Worm (Caenorhabditis elegans) whole organism, L4 larva: Measurements from ENCODE around the gene C18D4.12.

Experiments
- D1046.2 ChIP-seq: fragments of 200-800 bp; sonication (Bioruptor generic); IDR thresholded peaks from 2 replicates; pipeline ENCODE4 v1.3.6; 2022; ENCODE audit warnings: missing genetic modification characterization, missing compliant biosample characterization
- F37D6.2 ChIP-seq: sonication (generic microtip); optimal IDR thresholded peaks from 2 replicates; lab custom pipeline; 2016; ENCODE audit warnings: mild to moderate bottlenecking, missing genetic modification characterization, missing compliant biosample characterization
- F49E8.2 ChIP-seq: sonication (generic microtip); optimal IDR thresholded peaks from 2 replicates; lab custom pipeline; 2016; ENCODE audit warnings: missing compliant biosample characterization, mild to moderate bottlenecking, missing genetic modification characterization, borderline replicate concordance
- T26A8.4 ChIP-seq: fragments of 200-800 bp; sonication (Bioruptor generic); IDR thresholded peaks from 2 replicates; pipeline ENCODE4 v1.3.6; 2022; ENCODE audit warnings: missing genetic modification characterization, missing compliant biosample characterization
- Y5F2A.4 ChIP-seq: fragments of 200-800 bp; sonication (Bioruptor generic); optimal IDR thresholded peaks from 2 replicates; lab custom pipeline; 2018; ENCODE audit warnings: mild to moderate bottlenecking, missing genetic modification characterization, missing compliant biosample characterization
- Y75B8A.6 ChIP-seq: fragments of 200-800 bp; sonication (Bioruptor generic); IDR thresholded peaks from 2 replicates; pipeline ENCODE4 v1.3.6; 2022; ENCODE audit warnings: missing genetic modification reagents, missing genetic modification characterization, missing compliant biosample characterization
- ZK337.2 ChIP-seq: fragments of 200-800 bp; sonication (Bioruptor generic); IDR thresholded peaks from 2 replicates; pipeline ENCODE4 v1.3.6; 2022; ENCODE audit warnings: missing genetic modification reagents, missing genetic modification characterization, missing compliant biosample characterization
- aha-1 ChIP-seq: fragments of 150-350 bp; peaks from one replicate; lab custom pipeline; 2014; ENCODE audit warnings: missing biosample characterization, missing genetic modification characterization
- ama-1 ChIP-seq: fragments of 150-350 bp; optimal IDR thresholded peaks from 2 replicates; lab custom pipeline; 2014; ENCODE audit warnings: inconsistent platforms, mixed read lengths
- ceh-20 ChIP-seq: fragments of 200-800 bp; sonication (Bioruptor generic); IDR thresholded peaks from 2 replicates; pipeline ENCODE4 v1.3.6; 2022; ENCODE audit warnings: missing genetic modification reagents, missing genetic modification characterization, missing compliant biosample characterization
- ceh-28 ChIP-seq: fragments of 150-350 bp; optimal IDR thresholded peaks from 2 replicates; lab custom pipeline; 2014; ENCODE audit warnings: missing biosample characterization, missing genetic modification reagents, missing genetic modification characterization
- ceh-32 ChIP-seq: sonication (generic microtip); optimal IDR thresholded peaks from 2 replicates; lab custom pipeline; 2016; ENCODE audit warnings: mild to moderate bottlenecking, missing genetic modification characterization, missing compliant biosample characterization; ENCODE audit not compliant: poor library complexity
- ceh-44 ChIP-seq: fragments of 200-800 bp; sonication (Bioruptor generic); IDR thresholded peaks from 2 replicates; pipeline ENCODE4 v1.3.6; 2022; ENCODE audit warnings: missing genetic modification reagents, missing genetic modification characterization, missing compliant biosample characterization
- ceh-82 ChIP-seq: sonication (generic microtip); optimal IDR thresholded peaks from 2 replicates; lab custom pipeline; 2017; ENCODE audit warnings: missing biosample characterization, missing genetic modification characterization
- ctbp-1 ChIP-seq: fragments of 200-800 bp; sonication (Bioruptor generic); IDR thresholded peaks from 2 replicates; pipeline ENCODE4 v1.3.6; 2022; ENCODE audit warnings: missing genetic modification reagents, missing genetic modification characterization, missing compliant biosample characterization
- daf-19 ChIP-seq: fragments of 200-800 bp; sonication (Bioruptor generic); conservative IDR thresholded peaks from 2 replicates; pipeline ENCODE4 v1.3.6; 2022; ENCODE audit warnings: missing genetic modification characterization, missing compliant biosample characterization
- egl-27 ChIP-seq: sonication (generic microtip); optimal IDR thresholded peaks from 3 replicates; lab custom pipeline; 2017; ENCODE audit warnings: missing biosample characterization, missing genetic modification reagents, missing genetic modification characterization
- fkh-10 ChIP-seq: fragments of 150-350 bp; optimal IDR thresholded peaks from 2 replicates; lab custom pipeline; 2014; ENCODE audit warnings: missing biosample characterization, missing genetic modification reagents, missing genetic modification characterization
- lin-15B ChIP-seq: fragments of 150-350 bp; sonication (generic microtip); optimal IDR thresholded peaks from 3 replicates; lab custom pipeline; 2014; ENCODE audit warnings: missing biosample characterization, missing genetic modification characterization
- lin-29 ChIP-seq: fragments of 200-800 bp; sonication (Bioruptor generic); IDR thresholded peaks from 2 replicates; pipeline ENCODE4 v1.3.6; 2022; ENCODE audit warnings: missing genetic modification reagents, missing genetic modification characterization, missing compliant biosample characterization
- lir-3 ChIP-seq: sonication (generic microtip); optimal IDR thresholded peaks from 2 replicates; lab custom pipeline; 2016; ENCODE audit warnings: mild to moderate bottlenecking, missing genetic modification characterization, missing compliant biosample characterization
- madf-5 ChIP-seq, 2 experiments: fragments of 200-800 bp; sonication (Bioruptor generic); IDR thresholded peaks; 2 replicates each; pipeline ENCODE4 v1.3.6; 2022; ENCODE audit warnings: missing compliant biosample characterization in 2 of 2, missing genetic modification characterization in 2 of 2
- mdl-1 ChIP-seq, 2 experiments: fragments of 150-350 bp in 1 of 2; sonication (generic microtip) in 1 of 2; optimal IDR thresholded peaks; 2 replicates each; lab custom pipeline; 2014 to 2017; ENCODE audit warnings: missing biosample characterization in 2 of 2, missing genetic modification characterization in 2 of 2
- mxl-3 ChIP-seq: fragments of 200-800 bp; sonication (Bioruptor generic); optimal IDR thresholded peaks from 2 replicates; lab custom pipeline; 2018; ENCODE audit warnings: mild to moderate bottlenecking, missing genetic modification characterization, missing compliant biosample characterization
- nhr-10 ChIP-seq: fragments of 150-350 bp; optimal IDR thresholded peaks from 2 replicates; lab custom pipeline; 2014; ENCODE audit warnings: missing biosample characterization, missing genetic modification characterization
- nhr-102 ChIP-seq: sonication (generic microtip); optimal IDR thresholded peaks from 2 replicates; lab custom pipeline; 2016; ENCODE audit warnings: mild to moderate bottlenecking, missing genetic modification characterization, moderate library complexity, missing compliant biosample characterization
- nhr-48 ChIP-seq: sonication (generic microtip); optimal IDR thresholded peaks from 2 replicates; lab custom pipeline; 2016; ENCODE audit warnings: mild to moderate bottlenecking, missing genetic modification characterization, missing compliant biosample characterization
- nhr-76 ChIP-seq: fragments of 150-350 bp; optimal IDR thresholded peaks from 2 replicates; lab custom pipeline; 2014; ENCODE audit warnings: missing biosample characterization, missing genetic modification characterization
- pha-4 ChIP-seq, 2 experiments: fragments of 150-350 bp in 1 of 2; fragments of 200-800 bp in 1 of 2; sonication (Bioruptor generic) in 1 of 2; IDR thresholded peaks in 1 of 2; optimal IDR thresholded peaks in 1 of 2; 2 replicates each; pipeline versions ENCODE4 v1.3.6 to Lab custom; 2014 to 2022; ENCODE audit warnings: missing genetic modification characterization in 2 of 2, missing genetic modification reagents in 2 of 2, missing biosample characterization in 1 of 2, missing compliant biosample characterization in 1 of 2
- pqm-1 ChIP-seq: sonication (generic microtip); optimal IDR thresholded peaks from 2 replicates; lab custom pipeline; 2017; ENCODE audit warnings: missing biosample characterization, missing genetic modification characterization
- skn-1 ChIP-seq: fragments of 150-350 bp; optimal IDR thresholded peaks from 2 replicates; lab custom pipeline; 2014; ENCODE audit warnings: missing biosample characterization, missing genetic modification characterization
- spr-1 ChIP-seq: sonication (generic microtip); optimal IDR thresholded peaks from 2 replicates; lab custom pipeline; 2016; ENCODE audit warnings: mild to moderate bottlenecking, missing genetic modification characterization, missing compliant biosample characterization
- spr-3 ChIP-seq: fragments of 200-800 bp; sonication (Bioruptor generic); optimal IDR thresholded peaks from 2 replicates; lab custom pipeline; 2018; ENCODE audit warnings: mild to moderate bottlenecking, missing genetic modification characterization, missing compliant biosample characterization
- tag-97 ChIP-seq: fragments of 200-800 bp; sonication (Bioruptor generic); IDR thresholded peaks from 2 replicates; pipeline ENCODE4 v1.3.6; 2022; ENCODE audit warnings: missing genetic modification characterization, missing compliant biosample characterization
- unc-39 ChIP-seq: sonication (generic microtip); optimal IDR thresholded peaks from 2 replicates; lab custom pipeline; 2017; ENCODE audit warnings: missing biosample characterization, missing genetic modification characterization
- unc-62 ChIP-seq, 3 experiments: fragments of 150-350 bp in 1 of 3; sonication (generic microtip); optimal IDR thresholded peaks in 2 of 3; peaks in 1 of 3; 1 replicate in 1 of 3; 2 replicates in 2 of 3; lab custom pipeline; 2014 to 2017; ENCODE audit warnings: missing biosample characterization in 3 of 3, missing genetic modification characterization in 3 of 3, missing genetic modification reagents in 3 of 3, missing genotype in 1 of 3
- zag-1 ChIP-seq: fragments of 150-350 bp; optimal IDR thresholded peaks from 2 replicates; lab custom pipeline; 2014; ENCODE audit warnings: missing biosample characterization, missing genetic modification characterization
- zfp-2 ChIP-seq: sonication (generic microtip); optimal IDR thresholded peaks from 2 replicates; lab custom pipeline; 2016; ENCODE audit warnings: mild to moderate bottlenecking, missing genetic modification characterization, missing compliant biosample characterization
- zfp-3 ChIP-seq: fragments of 200-800 bp; sonication (Bioruptor generic); conservative IDR thresholded peaks from 2 replicates; pipeline ENCODE4 v1.3.6; 2022; ENCODE audit warnings: missing genetic modification reagents, missing genetic modification characterization, missing compliant biosample characterization

C18D4.12 gene

DNA sequence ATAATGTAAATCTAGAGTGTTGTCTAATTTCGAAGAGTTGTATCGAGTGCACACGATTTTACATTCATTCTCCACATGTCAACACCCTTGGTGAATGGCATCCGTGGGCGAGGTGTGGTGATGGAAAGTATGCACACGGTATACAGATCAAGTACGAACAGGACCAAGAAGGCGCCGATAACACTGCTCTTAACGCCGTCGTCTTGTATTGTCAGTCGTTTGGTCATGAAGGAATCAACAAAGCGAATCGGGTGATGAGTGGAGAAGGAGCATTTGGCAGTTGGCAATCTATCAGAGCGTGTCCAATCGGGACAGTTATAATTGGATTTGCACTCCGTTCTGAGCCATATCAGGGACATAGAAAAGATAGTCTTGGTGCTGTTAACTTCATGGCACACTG is 2.8 kb upstream of the C18D4.12 start:
- TF ChIP-seq unc-62 (GFP tag; optimal IDR thresholded peaks at IDR 0.05 in 1 of 2; lab: Kevin White, UChicago): peak in 1 of 2 experiments; percentile 68
- no peak for TF ChIP-seq unc-62 (tag; optimal IDR thresholded peaks at IDR 0.05; lab: Kevin White, UChicago)
- peak; percentile 67 for TF ChIP-seq aha-1 (tag; lab: Kevin White, UChicago)
- no peak for TF ChIP-seq pha-4 (GFP tag; IDR thresholded peaks at IDR 0.05; lab: Robert Waterston, UW)
- TF ChIP-seq pha-4 (tag; optimal IDR thresholded peaks at IDR 0.05; lab: Kevin White, UChicago): no peak
- TF ChIP-seq, all 104 proteins: peak for 2

DNA sequence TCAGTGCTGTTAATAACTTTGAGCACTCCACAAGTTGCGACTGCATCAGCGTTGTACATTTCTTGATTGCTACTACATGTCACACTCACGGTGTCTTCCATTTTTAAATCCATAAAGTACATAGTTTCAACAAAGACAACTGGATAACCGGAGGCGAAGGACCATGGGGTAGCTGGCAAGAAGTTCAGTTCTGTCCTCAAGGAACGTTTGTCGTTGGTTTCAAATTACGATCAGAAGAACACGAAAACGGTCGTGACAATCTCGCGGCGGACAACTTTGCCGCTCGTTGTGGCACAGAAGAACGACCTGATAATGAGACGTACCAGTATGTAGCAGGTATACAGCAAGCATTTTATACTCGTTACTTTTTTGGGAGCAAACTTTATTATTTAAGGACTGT is 2.3 kb upstream of the C18D4.12 start, which contains the start of gene C18D4.3:
Gene C18D4.3, minus strand, starts transcription at position 101 of the 400 bp plus-strand sequence.
- no peak for TF ChIP-seq nhr-10
- no peak for TF ChIP-seq mdl-1 (tag; optimal IDR thresholded peaks at IDR 0.05; lab: Kevin White, UChicago)
- TF ChIP-seq ZK337.2 (GFP tag; lab: Robert Waterston, UW): no peak
- no peak for TF ChIP-seq nhr-76 (tag; lab: Kevin White, UChicago)
- no peak for TF ChIP-seq ctbp-1 (GFP tag; lab: Robert Waterston, UW)
- TF ChIP-seq fkh-10 (GFP tag; lab: Kevin White, UChicago): no peak
- TF ChIP-seq ceh-44: no peak
- TF ChIP-seq lin-29 (GFP tag; lab: Robert Waterston, UW): no peak
- no peak for TF ChIP-seq ceh-28 (tag; lab: Kevin White, UChicago)
- TF ChIP-seq spr-1 (tag; lab: Kevin White, UChicago): no peak
- TF ChIP-seq mxl-3 (GFP tag; lab: Kevin White, UChicago): no peak
- TF ChIP-seq ceh-82 (tag; lab: Kevin White, UChicago): no peak
- TF ChIP-seq lin-15B (tag; lab: Kevin White, UChicago): no peak
- no peak for TF ChIP-seq D1046.2 (GFP tag; lab: Robert Waterston, UW)
- TF ChIP-seq unc-39 (tag; lab: Kevin White, UChicago): no peak
- no peak for TF ChIP-seq pha-4 (GFP tag; IDR thresholded peaks at IDR 0.05; lab: Robert Waterston, UW)
- no peak for TF ChIP-seq pha-4 (tag; optimal IDR thresholded peaks at IDR 0.05; lab: Kevin White, UChicago)
- no peak for TF ChIP-seq pqm-1 (tag; lab: Kevin White, UChicago)
- no peak for TF ChIP-seq nhr-102 (tag; lab: Kevin White, UChicago)
- TF ChIP-seq spr-3 (GFP tag; lab: Kevin White, UChicago): no peak
- TF ChIP-seq nhr-48 (tag; lab: Kevin White, UChicago): no peak

DNA sequence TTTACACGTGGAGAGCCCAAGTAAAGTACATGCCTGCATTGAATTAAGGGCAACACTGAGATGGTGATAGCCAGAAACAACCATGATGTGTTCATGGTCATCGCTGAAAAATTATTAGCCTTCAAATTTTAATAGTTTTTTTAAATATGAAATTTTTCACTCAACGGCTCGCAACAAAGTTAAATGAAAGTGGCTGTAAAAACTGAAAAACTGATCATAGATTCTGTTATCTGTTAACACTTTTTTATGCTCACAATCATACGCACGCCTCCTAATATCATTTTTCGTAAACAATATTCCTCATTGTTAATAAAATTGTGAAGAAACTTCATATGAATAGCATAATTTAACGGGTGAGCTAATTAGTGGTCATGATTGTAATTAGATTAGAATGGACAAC is 1.0 kb upstream of the C18D4.12 start, which contains the start of gene C18D4.4:
Gene C18D4.4, minus strand, starts transcription at position 101 of the 400 bp plus-strand sequence.
- no peak for TF ChIP-seq T26A8.4 (GFP tag; lab: Robert Waterston, UW)
- TF ChIP-seq tag-97 (GFP tag; lab: Robert Waterston, UW): no peak
- TF ChIP-seq Y5F2A.4 (GFP tag; lab: Kevin White, UChicago): no peak
- no peak for TF ChIP-seq madf-5 (GFP tag; IDR thresholded peaks at IDR 0.05; lab: Robert Waterston, UW)
- TF ChIP-seq fkh-10 (GFP tag; lab: Kevin White, UChicago): no peak
- TF ChIP-seq egl-27 (tag; lab: Kevin White, UChicago): no peak
- no peak for TF ChIP-seq zfp-2 (tag; lab: Kevin White, UChicago)
- no peak for TF ChIP-seq F37D6.2 (tag; lab: Kevin White, UChicago)
- TF ChIP-seq ceh-82 (tag; lab: Kevin White, UChicago): no peak
- no peak for TF ChIP-seq Y75B8A.6
- no peak for TF ChIP-seq daf-19 (GFP tag; lab: Robert Waterston, UW)

DNA sequence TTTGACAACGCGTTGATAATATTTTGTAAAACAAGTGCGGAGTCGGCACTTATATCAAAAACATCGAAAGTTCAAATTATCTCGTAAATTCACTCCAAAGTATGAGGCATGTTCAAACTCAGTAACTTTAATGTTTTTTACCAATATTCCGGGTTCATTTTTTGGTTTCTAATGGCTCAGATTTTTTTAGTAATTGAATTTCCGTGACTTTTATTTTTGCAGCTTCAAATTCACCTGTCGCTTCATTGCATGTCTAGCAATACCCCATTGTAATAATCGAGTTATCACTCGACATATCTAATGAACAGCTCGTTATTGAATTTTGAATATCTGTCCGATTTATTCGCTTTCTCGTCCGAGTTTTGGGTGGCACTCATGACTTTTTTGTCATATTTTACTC is 2.7 kb downstream of the C18D4.12 start, which contains the start of gene srz-90:
Gene srz-90, plus strand, starts transcription at position 301 of the 400 bp plus-strand sequence.
- no peak for TF ChIP-seq zfp-3
- no peak for TF ChIP-seq ceh-32 (tag; lab: Kevin White, UChicago)
- TF ChIP-seq ceh-20 (GFP tag; lab: Robert Waterston, UW): no peak
- no peak for TF ChIP-seq ama-1 (lab: Kevin White, UChicago)
- no peak for TF ChIP-seq F49E8.2
- no peak for TF ChIP-seq zfp-2 (tag; lab: Kevin White, UChicago)
- no peak for TF ChIP-seq skn-1 (tag; lab: Kevin White, UChicago)
- no peak for TF ChIP-seq lir-3
- no peak for TF ChIP-seq zag-1 (tag; lab: Kevin White, UChicago)
- no peak for TF ChIP-seq nhr-102 (tag; lab: Kevin White, UChicago)
